Fruit fly (Drosophila melanogaster) whole organism, prepupa: Measurements from ENCODE around the gene CheB38c.

Experiments used
- Blimp-1 ChIP-seq: fragments of 200-800 bp; sonication (Bioruptor generic); optimal IDR thresholded peaks from 3 replicates; lab custom pipeline; 2017; ENCODE audit warnings: missing biosample characterization, missing genetic modification characterization, mild to moderate bottlenecking, moderate library complexity, missing genetic modification reagents
- CG10631 ChIP-seq: fragments of 200-800 bp; sonication (Bioruptor generic); optimal IDR thresholded peaks from 2 replicates; lab custom pipeline; 2016; ENCODE audit warnings: missing biosample characterization, missing genetic modification characterization
- CG10669 ChIP-seq: fragments of 200-800 bp; sonication (Bioruptor generic); optimal IDR thresholded peaks from 3 replicates; lab custom pipeline; 2018; ENCODE audit warnings: missing biosample characterization, mild to moderate bottlenecking, missing genetic modification characterization, moderate library complexity
- CG11294 ChIP-seq: fragments of 200-800 bp; sonication (Bioruptor generic); IDR thresholded peaks from 2 replicates; pipeline ENCODE4 v1.3.6; 2022; ENCODE audit warnings: missing biosample characterization, missing genetic modification characterization
- CG11762 ChIP-seq: fragments of 200-800 bp; sonication (Bioruptor generic); optimal IDR thresholded peaks from 3 replicates; lab custom pipeline; 2016; ENCODE audit warnings: missing biosample characterization, missing genetic modification characterization; ENCODE audit not compliant: insufficient read depth
- CG11902 ChIP-seq: fragments of 200-800 bp; sonication (Bioruptor generic); optimal IDR thresholded peaks from 3 replicates; lab custom pipeline; 2016; ENCODE audit warnings: missing biosample characterization, missing genetic modification characterization
- CG15336 ChIP-seq: fragments of 200-800 bp; sonication (Bioruptor generic); IDR thresholded peaks from 2 replicates; pipeline ENCODE4 v1.3.6; 2022; ENCODE audit warnings: missing biosample characterization, missing genetic modification characterization
- CG1621 ChIP-seq: fragments of 200-800 bp; sonication (Bioruptor generic); optimal IDR thresholded peaks from 3 replicates; lab custom pipeline; 2018; ENCODE audit warnings: missing biosample characterization, mild to moderate bottlenecking, missing genetic modification characterization
- CG3032 ChIP-seq: fragments of 200-800 bp; optimal IDR thresholded peaks from 2 replicates; lab custom pipeline; 2019; ENCODE audit warnings: missing biosample characterization, mild to moderate bottlenecking, missing genetic modification characterization, moderate library complexity
- CG34406 ChIP-seq: fragments of 200-800 bp; sonication (Bioruptor generic); optimal IDR thresholded peaks from 3 replicates; lab custom pipeline; 2016; ENCODE audit warnings: missing biosample characterization, missing genetic modification characterization
- CG4318 ChIP-seq: fragments of 200-800 bp; sonication (Bioruptor generic); optimal IDR thresholded peaks from 3 replicates; lab custom pipeline; 2017; ENCODE audit warnings: missing biosample characterization, mild to moderate bottlenecking, missing genetic modification characterization
- CG6163 ChIP-seq: fragments of 200-800 bp; sonication (Bioruptor generic); IDR thresholded peaks from 3 replicates; pipeline ENCODE4 v1.3.6; 2022; ENCODE audit warnings: missing biosample characterization, missing genetic modification characterization
- CG6276 ChIP-seq: fragments of 200-800 bp; sonication (Bioruptor generic); optimal IDR thresholded peaks from 2 replicates; lab custom pipeline; 2017; ENCODE audit warnings: missing biosample characterization, mild to moderate bottlenecking, missing genetic modification characterization
- CG6792 ChIP-seq: fragments of 200-800 bp; sonication (Bioruptor generic); optimal IDR thresholded peaks from 3 replicates; lab custom pipeline; 2016; ENCODE audit warnings: missing biosample characterization, missing genetic modification characterization
- CG6808 ChIP-seq: fragments of 200-800 bp; sonication (Bioruptor generic); optimal IDR thresholded peaks from 3 replicates; lab custom pipeline; 2017; ENCODE audit warnings: missing biosample characterization, missing genetic modification characterization, mild to moderate bottlenecking, moderate library complexity, missing genetic modification reagents
- CG6854 ChIP-seq: fragments of 200-800 bp; sonication (Bioruptor generic); optimal IDR thresholded peaks from 2 replicates; lab custom pipeline; 2017; ENCODE audit warnings: missing biosample characterization, mild to moderate bottlenecking, missing genetic modification characterization
- CG8119 ChIP-seq: fragments of 200-800 bp; sonication (Bioruptor generic); IDR thresholded peaks from 3 replicates; pipeline ENCODE4 v1.3.6; 2022; ENCODE audit warnings: missing biosample characterization, missing genetic modification characterization
- Eip78C ChIP-seq: fragments of 200-800 bp; sonication (Bioruptor generic); peaks from one replicate; lab custom pipeline; 2016; ENCODE audit warnings: missing biosample characterization, missing genetic modification characterization
- Eip93F ChIP-seq: fragments of 200-800 bp; sonication (Bioruptor generic); optimal IDR thresholded peaks from 2 replicates; lab custom pipeline; 2016; ENCODE audit warnings: missing biosample characterization, mild to moderate bottlenecking, missing genetic modification characterization
- Ets21C ChIP-seq: fragments of 200-800 bp; sonication (Bioruptor generic); optimal IDR thresholded peaks from 3 replicates; lab custom pipeline; 2016; ENCODE audit warnings: missing biosample characterization, missing genetic modification characterization
- Ets96B ChIP-seq: fragments of 200-800 bp; optimal IDR thresholded peaks from 2 replicates; lab custom pipeline; 2019; ENCODE audit warnings: missing biosample characterization, mild to moderate bottlenecking, missing genetic modification characterization, moderate library complexity
- Hr38 ChIP-seq: sonication (Bioruptor generic); optimal IDR thresholded peaks from 2 replicates; lab custom pipeline; 2016; ENCODE audit warnings: missing biosample characterization, missing genetic modification characterization
- Hr39 ChIP-seq: fragments of 200-800 bp; sonication (Bioruptor generic); optimal IDR thresholded peaks from 2 replicates; lab custom pipeline; 2016; ENCODE audit warnings: missing biosample characterization, missing genetic modification characterization
- Met ChIP-seq: fragments of 200-800 bp; sonication (Bioruptor generic); optimal IDR thresholded peaks from 3 replicates; lab custom pipeline; 2016; ENCODE audit warnings: missing biosample characterization, missing genetic modification characterization
- OdsH ChIP-seq: fragments of 200-800 bp; sonication (Bioruptor generic); optimal IDR thresholded peaks from 3 replicates; lab custom pipeline; 2016; ENCODE audit warnings: missing biosample characterization, missing genetic modification characterization
- Smox ChIP-seq: fragments of 200-800 bp; sonication (Bioruptor generic); optimal IDR thresholded peaks from 3 replicates; lab custom pipeline; 2016; ENCODE audit warnings: missing biosample characterization, missing genetic modification characterization
- Sox14 ChIP-seq: fragments of 200-800 bp; sonication (Bioruptor generic); optimal IDR thresholded peaks from 3 replicates; lab custom pipeline; 2016; ENCODE audit warnings: missing biosample characterization, missing genetic modification characterization
- Sox15 ChIP-seq: fragments of 200-800 bp; sonication (Bioruptor generic); optimal IDR thresholded peaks from 3 replicates; lab custom pipeline; 2016; ENCODE audit warnings: missing biosample characterization, missing genetic modification characterization
- acj6 ChIP-seq: fragments of 200-800 bp; sonication (Bioruptor generic); optimal IDR thresholded peaks from 3 replicates; lab custom pipeline; 2016; ENCODE audit warnings: missing biosample characterization, missing genetic modification characterization
- cyc ChIP-seq: fragments of 200-800 bp; sonication (Bioruptor generic); optimal IDR thresholded peaks from 3 replicates; lab custom pipeline; 2016; ENCODE audit warnings: missing biosample characterization, missing genetic modification characterization
- dsx ChIP-seq: fragments of 200-800 bp; optimal IDR thresholded peaks from 3 replicates; lab custom pipeline; 2019; ENCODE audit warnings: missing biosample characterization, mild to moderate bottlenecking, missing genetic modification characterization, moderate library complexity; ENCODE audit not compliant: poor library complexity, severe bottlenecking
- eg ChIP-seq: fragments of 200-800 bp; sonication (Bioruptor generic); IDR thresholded peaks from 3 replicates; pipeline ENCODE4 v1.3.6; 2022; ENCODE audit warnings: missing biosample characterization, missing genetic modification characterization
- fd59A ChIP-seq: fragments of 200-800 bp; sonication (Bioruptor generic); optimal IDR thresholded peaks from 2 replicates; lab custom pipeline; 2017; ENCODE audit warnings: missing biosample characterization, mild to moderate bottlenecking, missing genetic modification characterization, missing genetic modification reagents
- fkh ChIP-seq: fragments of 200-800 bp; sonication (Bioruptor generic); optimal IDR thresholded peaks from 3 replicates; lab custom pipeline; 2017; ENCODE audit warnings: missing biosample characterization, mild to moderate bottlenecking, missing genetic modification characterization, moderate library complexity
- pdm3 ChIP-seq: fragments of 200-800 bp; sonication (Bioruptor generic); optimal IDR thresholded peaks from 3 replicates; lab custom pipeline; 2016; ENCODE audit warnings: missing biosample characterization, missing genetic modification characterization
- spab ChIP-seq: fragments of 200-800 bp; sonication (Bioruptor generic); optimal IDR thresholded peaks from 2 replicates; lab custom pipeline; 2017; ENCODE audit warnings: missing biosample characterization, mild to moderate bottlenecking, missing genetic modification characterization, missing genetic modification reagents
- ss ChIP-seq, 2 experiments: fragments of 200-800 bp; sonication (Bioruptor generic); optimal IDR thresholded peaks; 2 replicates in 1 of 2; 3 replicates in 1 of 2; lab custom pipeline; 2017 to 2018; ENCODE audit warnings: mild to moderate bottlenecking in 2 of 2, missing biosample characterization in 2 of 2, missing genetic modification characterization in 2 of 2, moderate library complexity in 1 of 2
- topi ChIP-seq: fragments of 200-800 bp; sonication (Bioruptor generic); optimal IDR thresholded peaks from 3 replicates; lab custom pipeline; 2016; ENCODE audit warnings: missing biosample characterization, missing genetic modification characterization
- vri ChIP-seq: fragments of 200-800 bp; sonication (Bioruptor generic); optimal IDR thresholded peaks from 3 replicates; lab custom pipeline; 2016; ENCODE audit warnings: missing biosample characterization, mild to moderate bottlenecking, missing genetic modification characterization

CheB38c gene

dm6 chr2L:20811039-20811652 lies 9.5 kb downstream of the CheB38c start (continued):
- TF ChIP-seq Ets21C (GFP tag; lab: Kevin White, UChicago): no peak
- no peak for TF ChIP-seq cyc (GFP tag; lab: Kevin White, UChicago)
- peak; percentile 88 for TF ChIP-seq CG8119 (GFP tag; lab: Robert Waterston, UW)
- no peak for TF ChIP-seq Hr39
- TF ChIP-seq Blimp-1: no peak
- TF ChIP-seq ss (GFP tag; optimal IDR thresholded peaks at IDR 0.05; lab: Kevin White, UChicago): peak; percentile 9 to 55
- TF ChIP-seq Ets96B (tag; lab: Kevin White, UChicago): no peak
- peak; percentile 92 for TF ChIP-seq CG15336 (GFP tag; lab: Robert Waterston, UW)

DNA sequence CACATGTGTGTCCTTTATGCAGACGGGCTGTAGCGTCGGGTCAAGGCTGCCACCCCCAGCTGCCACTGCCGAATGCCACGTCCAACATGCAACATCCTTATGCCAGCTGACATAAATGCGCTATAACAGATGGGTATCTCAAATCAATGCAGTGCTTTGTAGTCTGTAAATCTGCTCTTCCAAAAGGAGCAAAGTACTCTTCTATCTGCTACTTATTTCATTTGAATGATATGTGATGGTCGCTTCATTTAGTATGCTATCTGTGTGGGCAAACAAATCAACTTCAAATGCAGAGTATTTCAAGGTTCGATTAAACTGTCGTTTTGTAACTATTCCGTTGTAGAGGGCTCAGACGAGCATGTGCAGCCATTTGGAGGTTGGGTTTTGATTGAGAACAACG lies 11.4 kb downstream of the CheB38c start:
- no peak for TF ChIP-seq CG6792 (GFP tag; lab: Kevin White, UChicago)
- TF ChIP-seq CG6854 (GFP tag; lab: Kevin White, UChicago): no peak
- no peak for TF ChIP-seq CG11902 (GFP tag; lab: Kevin White, UChicago)
- TF ChIP-seq CG6276 (GFP tag; lab: Kevin White, UChicago): peak; percentile 6
- peak; percentile 60; the same call in 1 of the 2 replicates for TF ChIP-seq CG11294 (GFP tag; lab: Robert Waterston, UW)
- no peak for TF ChIP-seq Sox14 (GFP tag; lab: Kevin White, UChicago)
- no peak for TF ChIP-seq fkh (GFP tag; lab: Kevin White, UChicago)
- TF ChIP-seq CG1621: no peak
- no peak for TF ChIP-seq CG6808 (GFP tag; lab: Kevin White, UChicago)
- peak; percentile 54; the same call in 1 of the 3 replicates for TF ChIP-seq eg (GFP tag; lab: Robert Waterston, UW)
- TF ChIP-seq vri (GFP tag; lab: Kevin White, UChicago): no peak
- no peak for TF ChIP-seq fd59A
- peak; percentile 31 for TF ChIP-seq CG10669 (GFP tag; lab: Kevin White, UChicago)
- TF ChIP-seq Met (GFP tag; lab: Kevin White, UChicago): no peak
- no peak for TF ChIP-seq CG8119 (GFP tag; lab: Robert Waterston, UW)
- no peak for TF ChIP-seq Ets96B (tag; lab: Kevin White, UChicago)
- no peak for TF ChIP-seq Blimp-1
- TF ChIP-seq CG4318 (GFP tag; lab: Kevin White, UChicago): no peak
- TF ChIP-seq acj6: no peak
- TF ChIP-seq CG3032: peak; percentile 10
- no peak for TF ChIP-seq Eip78C
- no peak for TF ChIP-seq dsx (GFP tag; lab: Kevin White, UChicago)
- no peak for TF ChIP-seq Hr38
- TF ChIP-seq OdsH: no peak

- no peak for TF ChIP-seq Sox15 (GFP tag; lab: Kevin White, UChicago)
Measured at dm6 chr2L:20808510-20809195, 12.0 kb downstream of the CheB38c start.

- TF ChIP-seq Eip78C (peak; percentile 68), dsx (GFP tag; lab: Kevin White, UChicago) (peak; percentile 24), vri (GFP tag; lab: Kevin White, UChicago) (peak; percentile 30), Sox14 (GFP tag; lab: Kevin White, UChicago) (no peak), OdsH (peak; percentile 33), CG10669 (GFP tag; lab: Kevin White, UChicago) (no peak), CG3032 (peak; percentile 35), CG10631 (peak; percentile 15), CG4318 (GFP tag; lab: Kevin White, UChicago) (no peak), CG11762 (GFP tag; lab: Kevin White, UChicago) (peak; percentile 12), Smox (GFP tag; lab: Kevin White, UChicago) (no peak), spab (no peak), Ets96B (tag; lab: Kevin White, UChicago) (peak; percentile 44), Hr39 (no peak), topi (peak; percentile 11), CG6808 (GFP tag; lab: Kevin White, UChicago) (peak; percentile 14), CG34406 (GFP tag; lab: Kevin White, UChicago) (peak; percentile 49), Blimp-1 (no peak), CG6163 (GFP tag; lab: Robert Waterston, UW) (0 out of 3 replicates have a peak, but pooled peaks have one; percentile 31), Eip93F (GFP tag; lab: Kevin White, UChicago) (no peak), pdm3 (GFP tag; lab: Kevin White, UChicago) (peak; percentile 19), fkh (GFP tag; lab: Kevin White, UChicago) (peak; percentile 87), Sox15 (GFP tag; lab: Kevin White, UChicago) (no peak)
Measured at dm6 chr2L:20807617-20808509, 12.8 kb downstream of the CheB38c start.
